Worm (Caenorhabditis elegans) whole organism, late embryonic: ENCODE measurements around the gene egl-38.

ENCODE experiments used
- F13H6.1 ChIP-seq: sonication (generic microtip); optimal IDR thresholded peaks from 2 replicates; lab custom pipeline; 2016; ENCODE audit warnings: missing genetic modification characterization, missing compliant biosample characterization
- K02D7.2 ChIP-seq: sonication (generic microtip); optimal IDR thresholded peaks from 2 replicates; lab custom pipeline; 2017; ENCODE audit warnings: mild to moderate bottlenecking, missing genetic modification characterization, missing compliant biosample characterization
- Y22D7AL.16 ChIP-seq: sonication (generic microtip); optimal IDR thresholded peaks from 2 replicates; lab custom pipeline; 2016; ENCODE audit warnings: missing genetic modification characterization, missing compliant biosample characterization
- ceh-14 ChIP-seq: sonication (generic microtip); optimal IDR thresholded peaks from 2 replicates; lab custom pipeline; 2016; ENCODE audit warnings: missing genotype, missing genetic modification characterization, missing compliant biosample characterization
- ceh-18 ChIP-seq: sonication (generic microtip); optimal IDR thresholded peaks from 2 replicates; lab custom pipeline; 2016; ENCODE audit warnings: missing genetic modification characterization, missing compliant biosample characterization
- ceh-19 ChIP-seq: fragments of 200-800 bp; sonication (Bioruptor generic); optimal IDR thresholded peaks from 2 replicates; lab custom pipeline; 2018; ENCODE audit warnings: mild to moderate bottlenecking, missing genetic modification characterization, missing compliant biosample characterization
- ceh-22 ChIP-seq: sonication (generic microtip); optimal IDR thresholded peaks from 2 replicates; lab custom pipeline; 2017; ENCODE audit warnings: missing biosample characterization, missing genetic modification characterization
- ceh-30 ChIP-seq: fragments of 150-350 bp; optimal IDR thresholded peaks from 2 replicates; lab custom pipeline; 2014; ENCODE audit warnings: missing biosample characterization, missing genetic modification characterization
- ceh-31 ChIP-seq: sonication (generic microtip); optimal IDR thresholded peaks from 2 replicates; lab custom pipeline; 2016; ENCODE audit warnings: missing genetic modification characterization, missing compliant biosample characterization
- ceh-34 ChIP-seq: sonication (generic microtip); optimal IDR thresholded peaks from 2 replicates; lab custom pipeline; 2016; ENCODE audit warnings: mild to moderate bottlenecking, missing genetic modification characterization, missing compliant biosample characterization
- ceh-45 ChIP-seq: fragments of 200-800 bp; sonication (Bioruptor generic); IDR thresholded peaks from 2 replicates; pipeline ENCODE4 v1.3.6; 2022; ENCODE audit warnings: missing genetic modification reagents, missing genetic modification characterization, missing compliant biosample characterization
- ceh-48 ChIP-seq: sonication (generic microtip); optimal IDR thresholded peaks from 2 replicates; lab custom pipeline; 2016; ENCODE audit warnings: missing genetic modification characterization, inconsistent platforms, missing compliant biosample characterization
- ceh-6 ChIP-seq: fragments of 200-800 bp; sonication (Bioruptor generic); optimal IDR thresholded peaks from 2 replicates; lab custom pipeline; 2018; ENCODE audit warnings: mild to moderate bottlenecking, missing genetic modification characterization, missing compliant biosample characterization
- ceh-9 ChIP-seq: sonication (generic microtip); optimal IDR thresholded peaks from 2 replicates; lab custom pipeline; 2016; ENCODE audit warnings: mild to moderate bottlenecking, missing genetic modification characterization, inconsistent platforms, missing compliant biosample characterization
- che-1 ChIP-seq: sonication (generic microtip); optimal IDR thresholded peaks from 2 replicates; lab custom pipeline; 2016; ENCODE audit warnings: mild to moderate bottlenecking, missing genetic modification characterization, missing compliant biosample characterization
- elt-2 ChIP-seq: sonication (generic microtip); optimal IDR thresholded peaks from 2 replicates; lab custom pipeline; 2016; ENCODE audit warnings: missing genetic modification reagents, missing genetic modification characterization, missing compliant biosample characterization
- elt-4 ChIP-seq: sonication (generic microtip); optimal IDR thresholded peaks from 2 replicates; lab custom pipeline; 2016; ENCODE audit warnings: missing genetic modification characterization, missing compliant biosample characterization
- ets-4 ChIP-seq: sonication (generic microtip); optimal IDR thresholded peaks from 2 replicates; lab custom pipeline; 2016; ENCODE audit warnings: missing genetic modification characterization, missing compliant biosample characterization
- fkh-10 ChIP-seq: fragments of 150-350 bp; optimal IDR thresholded peaks from 2 replicates; lab custom pipeline; 2014; ENCODE audit warnings: missing biosample characterization, missing genetic modification reagents, missing genetic modification characterization
- fkh-6 ChIP-seq: sonication (generic microtip); optimal IDR thresholded peaks from 2 replicates; lab custom pipeline; 2016; ENCODE audit warnings: missing genetic modification characterization, missing compliant biosample characterization
- gmeb-2 ChIP-seq: sonication (generic microtip); optimal IDR thresholded peaks from 2 replicates; lab custom pipeline; 2016; ENCODE audit warnings: missing genetic modification characterization, inconsistent platforms, missing compliant biosample characterization
- hlh-13 ChIP-seq: fragments of 200-800 bp; sonication (Bioruptor generic); optimal IDR thresholded peaks from 2 replicates; lab custom pipeline; 2018; ENCODE audit warnings: mild to moderate bottlenecking, missing genetic modification characterization, missing compliant biosample characterization
- hlh-8 ChIP-seq: sonication (generic microtip); optimal IDR thresholded peaks from 2 replicates; lab custom pipeline; 2016; ENCODE audit warnings: missing genotype, missing genetic modification characterization, missing compliant biosample characterization
- madf-2 ChIP-seq: sonication (generic microtip); optimal IDR thresholded peaks from 2 replicates; lab custom pipeline; 2017; ENCODE audit warnings: missing genetic modification characterization, missing compliant biosample characterization
- nhr-11 ChIP-seq: fragments of 150-350 bp; optimal IDR thresholded peaks from 2 replicates; lab custom pipeline; 2014; ENCODE audit warnings: missing biosample characterization, missing genetic modification characterization
- nhr-232 ChIP-seq: sonication (generic microtip); optimal IDR thresholded peaks from 2 replicates; lab custom pipeline; 2016; ENCODE audit warnings: missing genetic modification characterization, missing compliant biosample characterization
- npax-4 ChIP-seq: sonication (generic microtip); optimal IDR thresholded peaks from 2 replicates; lab custom pipeline; 2016; ENCODE audit warnings: missing genetic modification characterization, missing compliant biosample characterization
- odd-2 ChIP-seq: sonication (generic microtip); optimal IDR thresholded peaks from 2 replicates; lab custom pipeline; 2017; ENCODE audit warnings: antibody characterized with exemption, mild to moderate bottlenecking, missing genetic modification characterization, missing compliant biosample characterization
- pat-9 ChIP-seq: fragments of 200-800 bp; sonication (Bioruptor generic); optimal IDR thresholded peaks from 2 replicates; lab custom pipeline; 2018; ENCODE audit warnings: mild to moderate bottlenecking, missing genetic modification characterization, moderate library complexity, missing compliant biosample characterization
- pax-1 ChIP-seq: fragments of 150-350 bp; optimal IDR thresholded peaks from 2 replicates; lab custom pipeline; 2014; ENCODE audit warnings: missing biosample characterization, missing genetic modification characterization
- pha-2 ChIP-seq: sonication (generic microtip); optimal IDR thresholded peaks from 2 replicates; lab custom pipeline; 2017; ENCODE audit warnings: mild to moderate bottlenecking, missing genetic modification characterization, missing compliant biosample characterization
- pha-4 ChIP-seq: fragments of 150-350 bp; optimal IDR thresholded peaks from 2 replicates; lab custom pipeline; 2018; ENCODE audit warnings: missing biosample characterization, missing genetic modification reagents, missing genetic modification characterization
- pqm-1 ChIP-seq: sonication (generic microtip); optimal IDR thresholded peaks from 2 replicates; lab custom pipeline; 2016; ENCODE audit warnings: missing genetic modification characterization, missing compliant biosample characterization
- rnt-1 ChIP-seq: sonication (generic microtip); optimal IDR thresholded peaks from 2 replicates; lab custom pipeline; 2016; ENCODE audit warnings: missing genetic modification characterization, missing compliant biosample characterization
- sox-2 ChIP-seq: fragments of 200-800 bp; sonication (Bioruptor generic); IDR thresholded peaks from 2 replicates; pipeline ENCODE4 v1.3.6; 2022; ENCODE audit warnings: missing genetic modification reagents, missing genetic modification characterization, missing compliant biosample characterization
- tbx-2 ChIP-seq: sonication (generic microtip); optimal IDR thresholded peaks from 2 replicates; lab custom pipeline; 2016; ENCODE audit warnings: missing genetic modification characterization, missing compliant biosample characterization
- tbx-7 ChIP-seq: sonication (generic microtip); optimal IDR thresholded peaks from 2 replicates; lab custom pipeline; 2016; ENCODE audit warnings: missing genotype, missing genetic modification characterization, missing compliant biosample characterization
- ttx-3 ChIP-seq: sonication (generic microtip); optimal IDR thresholded peaks from 2 replicates; lab custom pipeline; 2016; ENCODE audit warnings: missing genetic modification reagents, missing genetic modification characterization, missing compliant biosample characterization
- unc-3 ChIP-seq, 2 experiments: fragments of 200-800 bp in 1 of 2; sonication (Bioruptor generic) in 1 of 2; sonication (generic microtip) in 1 of 2; conservative IDR thresholded peaks in 1 of 2; optimal IDR thresholded peaks in 1 of 2; 2 replicates each; pipeline versions ENCODE4 v1.3.6 to Lab custom; 2016 to 2022; ENCODE audit warnings: missing compliant biosample characterization in 2 of 2, missing genetic modification characterization in 2 of 2, missing genetic modification reagents in 1 of 2
- unc-42 ChIP-seq: sonication (generic microtip); optimal IDR thresholded peaks from 2 replicates; lab custom pipeline; 2016; ENCODE audit warnings: missing genotype, missing genetic modification characterization, missing compliant biosample characterization
- unc-55 ChIP-seq: sonication (generic microtip); optimal IDR thresholded peaks from 2 replicates; lab custom pipeline; 2017; ENCODE audit warnings: missing biosample characterization, missing genetic modification reagents, missing genetic modification characterization
- unc-86 ChIP-seq: sonication (generic microtip); optimal IDR thresholded peaks from 2 replicates; lab custom pipeline; 2016; ENCODE audit warnings: missing genetic modification characterization, missing compliant biosample characterization

egl-38 gene

ce11 chrIV:10116765-10117164, 6.4 kb upstream of the egl-38 start:
- TF ChIP-seq fkh-6 (tag; lab: Kevin White, UChicago), result no peak
- no peak for TF ChIP-seq che-1 (tag; lab: Kevin White, UChicago)
- no peak for TF ChIP-seq npax-4 (tag; lab: Kevin White, UChicago)
- no peak for TF ChIP-seq unc-55
- no peak for TF ChIP-seq unc-3 (GFP tag; conservative IDR thresholded peaks at IDR 0.05; lab: Robert Waterston, UW)
- TF ChIP-seq unc-3 (tag; optimal IDR thresholded peaks at IDR 0.05; lab: Kevin White, UChicago), result no peak
- no peak for TF ChIP-seq ceh-6 (GFP tag; lab: Kevin White, UChicago)
- TF ChIP-seq nhr-11 (tag; lab: Kevin White, UChicago), result no peak
- no peak for TF ChIP-seq hlh-8 (tag; lab: Kevin White, UChicago)
- no peak for TF ChIP-seq tbx-7 (tag; lab: Kevin White, UChicago)
- TF ChIP-seq ceh-31 (tag; lab: Kevin White, UChicago), result no peak
- TF ChIP-seq pha-2 (tag; lab: Kevin White, UChicago), result no peak
- no peak for TF ChIP-seq sox-2
- TF ChIP-seq elt-4, result no peak
- TF ChIP-seq ceh-9 (tag; lab: Kevin White, UChicago), result no peak
- no peak for TF ChIP-seq ceh-48 (tag; lab: Kevin White, UChicago)
- no peak for TF ChIP-seq rnt-1 (tag; lab: Kevin White, UChicago)
- TF ChIP-seq ceh-14 (tag; lab: Kevin White, UChicago), result no peak
- no peak for TF ChIP-seq fkh-10 (GFP tag; lab: Kevin White, UChicago)

- TF ChIP-seq pat-9 (tag; lab: Kevin White, UChicago) (no peak), fkh-10 (GFP tag; lab: Kevin White, UChicago) (no peak), npax-4 (tag; lab: Kevin White, UChicago) (no peak), gmeb-2 (tag; lab: Kevin White, UChicago) (no peak), unc-42 (tag; lab: Kevin White, UChicago) (no peak), pha-4 (no peak), odd-2 (no peak), ceh-22 (no peak), ceh-18 (no peak), ttx-3 (tag; lab: Kevin White, UChicago) (no peak), elt-2 (tag; lab: Kevin White, UChicago) (no peak), ceh-9 (tag; lab: Kevin White, UChicago) (no peak), ceh-19 (GFP tag; lab: Kevin White, UChicago) (no peak), F13H6.1 (tag; lab: Kevin White, UChicago) (no peak), ceh-30 (tag; lab: Kevin White, UChicago) (no peak), pax-1 (tag; lab: Kevin White, UChicago) (no peak)
Observed at ce11 chrIV:10115142-10115541, 4.8 kb upstream of the egl-38 start, which contains the start of gene C04G2.10. TSS of gene C04G2.10 (plus strand) at chrIV:10115442.

ce11 chrIV:10112570-10112969, 2.3 kb upstream of the egl-38 start, which contains the start of gene nsph-3.2:
TSS of gene nsph-3.2 (plus strand) at chrIV:10112870.
- no peak for TF ChIP-seq fkh-10 (GFP tag; lab: Kevin White, UChicago)
- no peak for TF ChIP-seq ceh-45 (GFP tag; lab: Robert Waterston, UW)
- TF ChIP-seq nhr-11 (tag; lab: Kevin White, UChicago), result no peak
- no peak for TF ChIP-seq ets-4 (tag; lab: Kevin White, UChicago)
- no peak for TF ChIP-seq tbx-2 (tag; lab: Kevin White, UChicago)
- TF ChIP-seq odd-2, result no peak
- no peak for TF ChIP-seq pax-1 (tag; lab: Kevin White, UChicago)
- no peak for TF ChIP-seq nhr-232 (tag; lab: Kevin White, UChicago)
- TF ChIP-seq ceh-34 (tag; lab: Kevin White, UChicago), result no peak
- no peak for TF ChIP-seq Y22D7AL.16 (tag; lab: Kevin White, UChicago)
- TF ChIP-seq pat-9 (tag; lab: Kevin White, UChicago), result no peak
- no peak for TF ChIP-seq ceh-14 (tag; lab: Kevin White, UChicago)
- TF ChIP-seq sox-2, result no peak
- no peak for TF ChIP-seq K02D7.2 (tag; lab: Kevin White, UChicago)
- no peak for TF ChIP-seq unc-86 (tag; lab: Kevin White, UChicago)
- no peak for TF ChIP-seq pqm-1 (tag; lab: Kevin White, UChicago)
- TF ChIP-seq madf-2 (tag; lab: Kevin White, UChicago), result no peak
- no peak for TF ChIP-seq ceh-31 (tag; lab: Kevin White, UChicago)
- TF ChIP-seq hlh-13 (GFP tag; lab: Kevin White, UChicago), result no peak
